Fruit fly (Drosophila melanogaster) whole organism, embryonic: Measurements from ENCODE around the gene CG15539.
A peak's percentile ranks its signal among the peaks of the same experiment; 100 is the strongest.

Experiments
- Antp ChIP-seq: fragments of 200-800 bp; sonication (Bioruptor generic); optimal IDR thresholded peaks from 3 replicates; lab custom pipeline; 2016; ENCODE audit warnings: missing biosample characterization, missing genetic modification characterization
- CG10147 ChIP-seq: fragments of 200-800 bp; sonication (Bioruptor generic); optimal IDR thresholded peaks from 2 replicates; lab custom pipeline; 2019; ENCODE audit warnings: missing biosample characterization, mild to moderate bottlenecking, missing genetic modification characterization, moderate library complexity
- CG10543 ChIP-seq: fragments of 200-800 bp; sonication (Bioruptor generic); optimal IDR thresholded peaks from 3 replicates; lab custom pipeline; 2017; ENCODE audit warnings: missing biosample characterization, mild to moderate bottlenecking, missing genetic modification characterization, moderate library complexity
- CG12219 ChIP-seq: fragments of 200-800 bp; sonication (Bioruptor generic); optimal IDR thresholded peaks from 3 replicates; lab custom pipeline; 2018; ENCODE audit warnings: missing biosample characterization, mild to moderate bottlenecking, missing genetic modification characterization
- CG12769 ChIP-seq: fragments of 200-800 bp; sonication (Bioruptor generic); optimal IDR thresholded peaks from 2 replicates; lab custom pipeline; 2019; ENCODE audit warnings: missing biosample characterization, mild to moderate bottlenecking, missing genetic modification characterization, moderate library complexity
- CG13894 ChIP-seq: fragments of 200-800 bp; sonication (Bioruptor generic); optimal IDR thresholded peaks from 3 replicates; lab custom pipeline; 2018; ENCODE audit warnings: missing biosample characterization, mild to moderate bottlenecking, missing genetic modification characterization, moderate library complexity
- CG15269 ChIP-seq: fragments of 200-800 bp; sonication (Bioruptor generic); optimal IDR thresholded peaks from 2 replicates; lab custom pipeline; 2018; ENCODE audit warnings: missing biosample characterization, mild to moderate bottlenecking, missing genetic modification characterization, moderate library complexity
- CG15514 ChIP-seq: fragments of 200-800 bp; sonication (Bioruptor generic); optimal IDR thresholded peaks from 3 replicates; lab custom pipeline; 2017; ENCODE audit warnings: missing biosample characterization, missing genetic modification characterization, mild to moderate bottlenecking, moderate library complexity, missing genetic modification reagents
- CG1603 ChIP-seq: fragments of 200-800 bp; sonication (Bioruptor generic); optimal IDR thresholded peaks from 2 replicates; lab custom pipeline; 2019; ENCODE audit warnings: missing biosample characterization, mild to moderate bottlenecking, missing genetic modification characterization, moderate library complexity
- CG17359 ChIP-seq: fragments of 200-800 bp; sonication (Bioruptor generic); optimal IDR thresholded peaks from 3 replicates; lab custom pipeline; 2018; ENCODE audit warnings: missing biosample characterization, mild to moderate bottlenecking, missing genetic modification characterization, moderate library complexity
- CG18599 ChIP-seq: fragments of 200-800 bp; sonication (Bioruptor generic); optimal IDR thresholded peaks from 3 replicates; lab custom pipeline; 2017; ENCODE audit warnings: missing biosample characterization, missing genetic modification characterization, mild to moderate bottlenecking, moderate library complexity, missing genetic modification reagents
- CG2199 ChIP-seq: fragments of 200-800 bp; sonication (Bioruptor generic); IDR thresholded peaks from 3 replicates; pipeline ENCODE4 v1.3.6; 2022; ENCODE audit warnings: missing biosample characterization, missing genetic modification characterization
- CG2678 ChIP-seq: fragments of 200-800 bp; sonication (Bioruptor generic); optimal IDR thresholded peaks from 3 replicates; lab custom pipeline; 2019; ENCODE audit warnings: missing biosample characterization, mild to moderate bottlenecking, missing genetic modification characterization, moderate library complexity
- CG30403 ChIP-seq: fragments of 200-800 bp; sonication (Bioruptor generic); optimal IDR thresholded peaks from 3 replicates; lab custom pipeline; 2016; ENCODE audit warnings: missing biosample characterization, missing genetic modification characterization
- CG32532 ChIP-seq: fragments of 200-800 bp; sonication (Bioruptor generic); IDR thresholded peaks from 2 replicates; pipeline ENCODE4 v1.3.6; 2022; ENCODE audit warnings: missing biosample characterization, missing genetic modification characterization
- CG6765 ChIP-seq: fragments of 200-800 bp; sonication (Bioruptor generic); optimal IDR thresholded peaks from 3 replicates; lab custom pipeline; 2017; ENCODE audit warnings: missing biosample characterization, mild to moderate bottlenecking, missing genetic modification characterization
- CG7839 ChIP-seq: fragments of 200-800 bp; sonication (Bioruptor generic); optimal IDR thresholded peaks from 3 replicates; lab custom pipeline; 2018; ENCODE audit warnings: missing biosample characterization, mild to moderate bottlenecking, missing genetic modification characterization, moderate library complexity
- CG7963 ChIP-seq: fragments of 200-800 bp; sonication (Bioruptor generic); IDR thresholded peaks from 3 replicates; pipeline ENCODE4 v1.3.6; 2022; ENCODE audit warnings: missing biosample characterization, missing genetic modification characterization; ENCODE audit not compliant: partially characterized antibody
- CG8290 ChIP-seq, 3 experiments: fragments of 200-800 bp; sonication (Bioruptor generic); optimal IDR thresholded peaks; 2 replicates each; lab custom pipeline; 2016 to 2019; ENCODE audit warnings: missing biosample characterization in 3 of 3, missing genetic modification characterization in 3 of 3, mild to moderate bottlenecking in 2 of 3, moderate library complexity in 1 of 3
- CG9876 ChIP-seq: fragments of 200-800 bp; sonication (Bioruptor generic); optimal IDR thresholded peaks from 2 replicates; lab custom pipeline; 2016; ENCODE audit warnings: missing biosample characterization, missing genetic modification characterization
- CG9932 ChIP-seq: fragments of 200-800 bp; sonication (Bioruptor generic); IDR thresholded peaks from 2 replicates; pipeline ENCODE4 v1.3.6; 2022; ENCODE audit warnings: missing biosample characterization, missing genetic modification characterization
- Dll ChIP-seq: fragments of 200-800 bp; sonication (Bioruptor generic); IDR thresholded peaks from 4 replicates; pipeline ENCODE4 v1.3.6; 2022; ENCODE audit warnings: missing biosample characterization, missing genetic modification characterization; ENCODE audit not compliant: partially characterized antibody
- Fer1 ChIP-seq: fragments of 200-800 bp; sonication (Bioruptor generic); optimal IDR thresholded peaks from 2 replicates; lab custom pipeline; 2017; ENCODE audit warnings: missing biosample characterization, mild to moderate bottlenecking, missing genetic modification characterization
- Fer2 ChIP-seq: fragments of 200-800 bp; sonication (Bioruptor generic); optimal IDR thresholded peaks from 2 replicates; lab custom pipeline; 2018; ENCODE audit warnings: missing biosample characterization, mild to moderate bottlenecking, missing genetic modification characterization, moderate library complexity
- Lpt ChIP-seq: fragments of >200 bp; optimal IDR thresholded peaks from 2 replicates; lab custom pipeline; 2018; ENCODE audit warnings: missing biosample characterization, missing genetic modification characterization
- Med ChIP-seq: fragments of 200-800 bp; sonication (Bioruptor generic); peaks from one replicate; lab custom pipeline; 2016; ENCODE audit warnings: missing biosample characterization, missing genetic modification characterization, mild to moderate bottlenecking, inconsistent platforms, moderate library complexity
- Meics ChIP-seq: fragments of 200-800 bp; sonication (Bioruptor generic); optimal IDR thresholded peaks from 2 replicates; lab custom pipeline; 2017; ENCODE audit warnings: missing biosample characterization, mild to moderate bottlenecking, missing genetic modification characterization
- NK7.1 ChIP-seq: fragments of 200-800 bp; sonication (Bioruptor generic); optimal IDR thresholded peaks from 3 replicates; lab custom pipeline; 2016; ENCODE audit warnings: missing biosample characterization, missing genetic modification characterization
- Sox102F ChIP-seq: fragments of 200-800 bp; sonication (Bioruptor generic); optimal IDR thresholded peaks from 2 replicates; lab custom pipeline; 2018; ENCODE audit warnings: missing biosample characterization, mild to moderate bottlenecking, missing genetic modification characterization, moderate library complexity
- Ssrp ChIP-seq: fragments of 200-800 bp; sonication (Bioruptor generic); optimal IDR thresholded peaks from 2 replicates; lab custom pipeline; 2018; ENCODE audit warnings: missing biosample characterization, mild to moderate bottlenecking, missing genetic modification characterization, moderate library complexity
- ase ChIP-seq: fragments of 200-800 bp; sonication (Bioruptor generic); IDR thresholded peaks from 3 replicates; pipeline ENCODE4 v1.3.6; 2022; ENCODE audit warnings: missing biosample characterization, missing genetic modification characterization
- caup ChIP-seq: fragments of 200-800 bp; sonication (Bioruptor generic); optimal IDR thresholded peaks from 3 replicates; lab custom pipeline; 2017; ENCODE audit warnings: missing biosample characterization, mild to moderate bottlenecking, missing genetic modification characterization, moderate library complexity; ENCODE audit not compliant: severe bottlenecking
- dpn ChIP-seq, 2 experiments: fragments of 200-800 bp; sonication (Bioruptor generic); optimal IDR thresholded peaks; 3 replicates each; lab custom pipeline; 2016; ENCODE audit warnings: missing biosample characterization in 2 of 2, missing genetic modification characterization in 2 of 2
- fd64A ChIP-seq: fragments of 200-800 bp; sonication (Bioruptor generic); optimal IDR thresholded peaks from 3 replicates; lab custom pipeline; 2018; ENCODE audit warnings: missing biosample characterization, mild to moderate bottlenecking, missing genetic modification characterization
- gem ChIP-seq: fragments of 200-800 bp; sonication (Bioruptor generic); optimal IDR thresholded peaks from 2 replicates; lab custom pipeline; 2019; ENCODE audit warnings: missing biosample characterization, mild to moderate bottlenecking, missing genetic modification characterization, moderate library complexity
- grau ChIP-seq: fragments of 200-800 bp; optimal IDR thresholded peaks from 3 replicates; lab custom pipeline; 2019; ENCODE audit warnings: missing biosample characterization, mild to moderate bottlenecking, missing genetic modification characterization, moderate library complexity
- gro ChIP-seq: fragments of 200-800 bp; sonication (Bioruptor generic); optimal IDR thresholded peaks from 2 replicates; lab custom pipeline; 2016; ENCODE audit warnings: missing biosample characterization, missing genetic modification characterization
- mam ChIP-seq: fragments of 200-800 bp; sonication (Bioruptor generic); optimal IDR thresholded peaks from 3 replicates; lab custom pipeline; 2016; ENCODE audit warnings: missing biosample characterization, missing genetic modification characterization
- nmo ChIP-seq: fragments of 200-800 bp; sonication (Bioruptor generic); optimal IDR thresholded peaks from 2 replicates; lab custom pipeline; 2018; ENCODE audit warnings: missing biosample characterization, mild to moderate bottlenecking, missing genetic modification characterization, moderate library complexity
- ranshi ChIP-seq: fragments of 200-800 bp; sonication (Bioruptor generic); IDR thresholded peaks from 2 replicates; pipeline ENCODE4 v1.3.6; 2022; ENCODE audit warnings: missing biosample characterization, missing genetic modification characterization
- row ChIP-seq: fragments of 200-800 bp; sonication (Bioruptor generic); IDR thresholded peaks from 3 replicates; pipeline ENCODE4 v1.3.6; 2022; ENCODE audit warnings: missing biosample characterization, missing genetic modification characterization
- sima ChIP-seq: fragments of 200-800 bp; sonication (Bioruptor generic); optimal IDR thresholded peaks from 2 replicates; lab custom pipeline; 2016; ENCODE audit warnings: missing biosample characterization, missing genetic modification characterization
- slbo ChIP-seq: fragments of 200-800 bp; sonication (Bioruptor generic); IDR thresholded peaks from 2 replicates; pipeline ENCODE4 v1.3.6; 2022; ENCODE audit warnings: missing biosample characterization, missing genetic modification characterization
- sr ChIP-seq: fragments of 200-800 bp; sonication (Bioruptor generic); IDR thresholded peaks from 3 replicates; pipeline ENCODE4 v1.3.6; 2022; ENCODE audit warnings: missing biosample characterization, missing genetic modification characterization
- tap ChIP-seq: fragments of 200-800 bp; optimal IDR thresholded peaks from 3 replicates; lab custom pipeline; 2019; ENCODE audit warnings: missing biosample characterization, mild to moderate bottlenecking, missing genetic modification characterization, moderate library complexity
- twi ChIP-seq: fragments of 200-800 bp; optimal IDR thresholded peaks from 2 replicates; lab custom pipeline; 2019; ENCODE audit warnings: missing biosample characterization, mild to moderate bottlenecking, missing genetic modification characterization, moderate library complexity
- unpg ChIP-seq: fragments of 200-800 bp; sonication (Bioruptor generic); optimal IDR thresholded peaks from 3 replicates; lab custom pipeline; 2018; ENCODE audit warnings: missing biosample characterization, mild to moderate bottlenecking, missing genetic modification characterization, moderate library complexity
- zen ChIP-seq: fragments of 200-800 bp; sonication (Bioruptor generic); optimal IDR thresholded peaks from 3 replicates; lab custom pipeline; 2018; ENCODE audit warnings: missing biosample characterization, mild to moderate bottlenecking, missing genetic modification characterization, moderate library complexity
- zen2 ChIP-seq: fragments of 200-800 bp; sonication (Bioruptor generic); IDR thresholded peaks from 3 replicates; pipeline ENCODE4 v1.3.6; 2022; ENCODE audit warnings: missing biosample characterization, missing genetic modification characterization; ENCODE audit not compliant: partially characterized antibody

The CG15539 gene

dm6 chr3R:30550044-30550443 lies 44.3 kb downstream of the CG15539 start (continued):
- peak; percentile 25 for TF ChIP-seq Antp (GFP tag; lab: Kevin White, UChicago)
- TF ChIP-seq CG17359 (tag; lab: Kevin White, UChicago): peak; percentile 21
- TF ChIP-seq mam (GFP tag; lab: Kevin White, UChicago): peak; percentile 47
- no peak for TF ChIP-seq CG2199 (GFP tag; lab: Robert Waterston, UW)
- TF ChIP-seq CG9932 (GFP tag; lab: Robert Waterston, UW): peak; percentile 27
- no peak for TF ChIP-seq CG8290 (GFP tag; optimal IDR thresholded peaks at IDR 0.05; lab: Kevin White, UChicago)
- peak in 1 of 2 experiments; percentile 54 for TF ChIP-seq CG8290 (tag; optimal IDR thresholded peaks at IDR 0.05; lab: Kevin White, UChicago)
- no peak for TF ChIP-seq Ssrp (tag; lab: Kevin White, UChicago)
- peak; percentile 56; the same call in 1 of the 2 replicates for TF ChIP-seq slbo
- no peak for TF ChIP-seq ase
- peak; percentile 30 for TF ChIP-seq grau (tag; lab: Kevin White, UChicago)
- TF ChIP-seq CG10147 (GFP tag; lab: Kevin White, UChicago): peak; percentile 4
- no peak for TF ChIP-seq zen (tag; lab: Kevin White, UChicago)
- peak in 1 of 2 experiments; percentile 11 for TF ChIP-seq dpn (GFP tag; optimal IDR thresholded peaks at IDR 0.05; lab: Kevin White, UChicago)
- TF ChIP-seq ranshi: no peak
- no peak for TF ChIP-seq twi
- TF ChIP-seq CG6765: peak; percentile 11
- no peak for TF ChIP-seq Fer2 (tag; lab: Kevin White, UChicago)
- TF ChIP-seq CG30403: peak; percentile 1
- TF ChIP-seq CG2678 (tag; lab: Kevin White, UChicago): peak; percentile 43
- TF ChIP-seq CG15269: peak; percentile 21
- no peak for TF ChIP-seq fd64A
- TF ChIP-seq NK7.1: no peak
- peak; percentile 33 for TF ChIP-seq CG13894
- TF ChIP-seq gem (tag; lab: Kevin White, UChicago): peak; percentile 38
- TF ChIP-seq zen2: no peak
- peak; percentile 81 for TF ChIP-seq Med (GFP tag; lab: Kevin White, UChicago)
- no peak for TF ChIP-seq sima (GFP tag; lab: Kevin White, UChicago)
- no peak for TF ChIP-seq gro
- TF ChIP-seq unpg (GFP tag; lab: Kevin White, UChicago): peak; percentile 12
- TF ChIP-seq CG12769 (tag; lab: Kevin White, UChicago): peak; percentile 50
- no peak for TF ChIP-seq CG9876 (GFP tag; lab: Kevin White, UChicago)
- TF ChIP-seq CG18599: peak; percentile 77
- TF ChIP-seq row (GFP tag; lab: Robert Waterston, UW): peak; percentile 53
- TF ChIP-seq CG7839: peak; percentile 35
- TF ChIP-seq Lpt (GFP tag; lab: Kevin White, UChicago): no peak
- peak; percentile 20 for TF ChIP-seq Sox102F (GFP tag; lab: Kevin White, UChicago)
- TF ChIP-seq nmo: no peak
- peak; percentile 31 for TF ChIP-seq CG15514 (GFP tag; lab: Kevin White, UChicago)
- TF ChIP-seq CG12219 (GFP tag; lab: Kevin White, UChicago): no peak
- TF ChIP-seq Dll: no peak
- TF ChIP-seq CG32532: peak; percentile 22; the same call in 1 of the 2 replicates
- no peak for TF ChIP-seq CG10543 (GFP tag; lab: Kevin White, UChicago)
- peak; percentile 25 for TF ChIP-seq CG1603 (tag; lab: Kevin White, UChicago)
- no peak for TF ChIP-seq tap (tag; lab: Kevin White, UChicago)
- peak; percentile 48 for TF ChIP-seq Fer1 (GFP tag; lab: Kevin White, UChicago)
- peak; percentile 31 for TF ChIP-seq Meics (GFP tag; lab: Kevin White, UChicago)
- TF ChIP-seq caup (GFP tag; lab: Kevin White, UChicago): peak; percentile 24
- no peak for TF ChIP-seq sr (GFP tag; lab: Robert Waterston, UW)
- no peak for TF ChIP-seq CG7963 (GFP tag; lab: Robert Waterston, UW)
